Worm (Caenorhabditis elegans): ENCODE measurements around the gene F56C9.8.

- TF ChIP-seq ceh-31 (tag; optimal IDR thresholded peaks at IDR 0.05), result no peak
- no peak for TF ChIP-seq sdc-2 (tag; optimal IDR thresholded peaks at IDR 0.05)
- no peak for TF ChIP-seq dve-1 (tag; optimal IDR thresholded peaks at IDR 0.05)
- no peak for TF ChIP-seq nhr-11 (tag; optimal IDR thresholded peaks at IDR 0.05)
- no peak for TF ChIP-seq gmeb-2 (tag; optimal IDR thresholded peaks at IDR 0.05)
- no peak for TF ChIP-seq ceh-19 (GFP tag; optimal IDR thresholded peaks at IDR 0.05)
- no peak for TF ChIP-seq unc-42 (tag; optimal IDR thresholded peaks at IDR 0.05)
- TF ChIP-seq pros-1 (tag; optimal IDR thresholded peaks at IDR 0.05), result no peak
- TF ChIP-seq unc-3 (GFP tag; conservative IDR thresholded peaks at IDR 0.05), result no peak
- no peak for TF ChIP-seq unc-3 (tag; optimal IDR thresholded peaks at IDR 0.05)
- TF ChIP-seq ceh-34 (tag; optimal IDR thresholded peaks at IDR 0.05), result no peak
Measured at ce11 chrIII:7304961-7305648, 14.2 kb downstream of the F56C9.8 start.

Measured in whole organism, late embryonic.